Fruit fly (Drosophila melanogaster) whole organism, prepupa: ENCODE measurements around the gene CG9254.

Source experiments
- Blimp-1 ChIP-seq: fragments of 200-800 bp; sonication (Bioruptor generic); optimal IDR thresholded peaks from 3 replicates; lab custom pipeline; 2017; ENCODE audit warnings: missing biosample characterization, missing genetic modification characterization, mild to moderate bottlenecking, moderate library complexity, missing genetic modification reagents
- CG10669 ChIP-seq: fragments of 200-800 bp; sonication (Bioruptor generic); optimal IDR thresholded peaks from 3 replicates; lab custom pipeline; 2018; ENCODE audit warnings: missing biosample characterization, mild to moderate bottlenecking, missing genetic modification characterization, moderate library complexity
- CG11902 ChIP-seq: fragments of 200-800 bp; sonication (Bioruptor generic); optimal IDR thresholded peaks from 3 replicates; lab custom pipeline; 2016; ENCODE audit warnings: missing biosample characterization, missing genetic modification characterization
- CG1621 ChIP-seq: fragments of 200-800 bp; sonication (Bioruptor generic); optimal IDR thresholded peaks from 3 replicates; lab custom pipeline; 2018; ENCODE audit warnings: missing biosample characterization, mild to moderate bottlenecking, missing genetic modification characterization
- CG3032 ChIP-seq: fragments of 200-800 bp; optimal IDR thresholded peaks from 2 replicates; lab custom pipeline; 2019; ENCODE audit warnings: missing biosample characterization, mild to moderate bottlenecking, missing genetic modification characterization, moderate library complexity
- CG31627 ChIP-seq: fragments of 200-800 bp; sonication (Bioruptor generic); optimal IDR thresholded peaks from 3 replicates; lab custom pipeline; 2016; ENCODE audit warnings: missing biosample characterization, missing genetic modification characterization
- CG32006 ChIP-seq: fragments of 200-800 bp; sonication (Bioruptor generic); optimal IDR thresholded peaks from 3 replicates; lab custom pipeline; 2017; ENCODE audit warnings: missing biosample characterization, mild to moderate bottlenecking, missing genetic modification characterization
- CG34406 ChIP-seq: fragments of 200-800 bp; sonication (Bioruptor generic); optimal IDR thresholded peaks from 3 replicates; lab custom pipeline; 2016; ENCODE audit warnings: missing biosample characterization, missing genetic modification characterization
- CG3919 ChIP-seq: fragments of 200-800 bp; sonication (Bioruptor generic); optimal IDR thresholded peaks from 3 replicates; lab custom pipeline; 2016; ENCODE audit warnings: missing biosample characterization, missing genetic modification characterization
- CG4318 ChIP-seq: fragments of 200-800 bp; sonication (Bioruptor generic); optimal IDR thresholded peaks from 3 replicates; lab custom pipeline; 2017; ENCODE audit warnings: missing biosample characterization, mild to moderate bottlenecking, missing genetic modification characterization
- CG6163 ChIP-seq: fragments of 200-800 bp; sonication (Bioruptor generic); IDR thresholded peaks from 3 replicates; pipeline ENCODE4 v1.3.6; 2022; ENCODE audit warnings: missing biosample characterization, missing genetic modification characterization
- CG6792 ChIP-seq: fragments of 200-800 bp; sonication (Bioruptor generic); optimal IDR thresholded peaks from 3 replicates; lab custom pipeline; 2016; ENCODE audit warnings: missing biosample characterization, missing genetic modification characterization
- CG6808 ChIP-seq: fragments of 200-800 bp; sonication (Bioruptor generic); optimal IDR thresholded peaks from 3 replicates; lab custom pipeline; 2017; ENCODE audit warnings: missing biosample characterization, missing genetic modification characterization, mild to moderate bottlenecking, moderate library complexity, missing genetic modification reagents
- CG6854 ChIP-seq: fragments of 200-800 bp; sonication (Bioruptor generic); optimal IDR thresholded peaks from 2 replicates; lab custom pipeline; 2017; ENCODE audit warnings: missing biosample characterization, mild to moderate bottlenecking, missing genetic modification characterization
- CG7368 ChIP-seq: fragments of 200-800 bp; sonication (Bioruptor generic); optimal IDR thresholded peaks from 3 replicates; lab custom pipeline; 2016; ENCODE audit warnings: missing biosample characterization, missing genetic modification characterization
- CG8319 ChIP-seq: fragments of 200-800 bp; sonication (Bioruptor generic); optimal IDR thresholded peaks from 3 replicates; lab custom pipeline; 2016; ENCODE audit warnings: missing biosample characterization, missing genetic modification characterization
- CG8632 ChIP-seq: fragments of 200-800 bp; sonication (Bioruptor generic); optimal IDR thresholded peaks from 3 replicates; lab custom pipeline; 2016; ENCODE audit warnings: missing biosample characterization, missing genetic modification characterization
- Eip78C ChIP-seq: fragments of 200-800 bp; sonication (Bioruptor generic); peaks from one replicate; lab custom pipeline; 2016; ENCODE audit warnings: missing biosample characterization, missing genetic modification characterization
- Eip93F ChIP-seq: fragments of 200-800 bp; sonication (Bioruptor generic); optimal IDR thresholded peaks from 2 replicates; lab custom pipeline; 2016; ENCODE audit warnings: missing biosample characterization, mild to moderate bottlenecking, missing genetic modification characterization
- Ets96B ChIP-seq: fragments of 200-800 bp; optimal IDR thresholded peaks from 2 replicates; lab custom pipeline; 2019; ENCODE audit warnings: missing biosample characterization, mild to moderate bottlenecking, missing genetic modification characterization, moderate library complexity
- Hr38 ChIP-seq: sonication (Bioruptor generic); optimal IDR thresholded peaks from 2 replicates; lab custom pipeline; 2016; ENCODE audit warnings: missing biosample characterization, missing genetic modification characterization
- Hr39 ChIP-seq: fragments of 200-800 bp; sonication (Bioruptor generic); optimal IDR thresholded peaks from 2 replicates; lab custom pipeline; 2016; ENCODE audit warnings: missing biosample characterization, missing genetic modification characterization
- Lpt ChIP-seq: fragments of 200-800 bp; sonication (Bioruptor generic); optimal IDR thresholded peaks from 3 replicates; lab custom pipeline; 2016; ENCODE audit warnings: missing biosample characterization, missing genetic modification characterization
- Met ChIP-seq: fragments of 200-800 bp; sonication (Bioruptor generic); optimal IDR thresholded peaks from 3 replicates; lab custom pipeline; 2016; ENCODE audit warnings: missing biosample characterization, missing genetic modification characterization
- OdsH ChIP-seq: fragments of 200-800 bp; sonication (Bioruptor generic); optimal IDR thresholded peaks from 3 replicates; lab custom pipeline; 2016; ENCODE audit warnings: missing biosample characterization, missing genetic modification characterization
- Smox ChIP-seq: fragments of 200-800 bp; sonication (Bioruptor generic); optimal IDR thresholded peaks from 3 replicates; lab custom pipeline; 2016; ENCODE audit warnings: missing biosample characterization, missing genetic modification characterization
- Sox102F ChIP-seq: fragments of 200-800 bp; sonication (Bioruptor generic); optimal IDR thresholded peaks from 2 replicates; lab custom pipeline; 2016; ENCODE audit warnings: missing biosample characterization, mild to moderate bottlenecking, missing genetic modification characterization
- Sox14 ChIP-seq: fragments of 200-800 bp; sonication (Bioruptor generic); optimal IDR thresholded peaks from 3 replicates; lab custom pipeline; 2016; ENCODE audit warnings: missing biosample characterization, missing genetic modification characterization
- Sox15 ChIP-seq: fragments of 200-800 bp; sonication (Bioruptor generic); optimal IDR thresholded peaks from 3 replicates; lab custom pipeline; 2016; ENCODE audit warnings: missing biosample characterization, missing genetic modification characterization
- acj6 ChIP-seq: fragments of 200-800 bp; sonication (Bioruptor generic); optimal IDR thresholded peaks from 3 replicates; lab custom pipeline; 2016; ENCODE audit warnings: missing biosample characterization, missing genetic modification characterization
- dsx ChIP-seq: fragments of 200-800 bp; optimal IDR thresholded peaks from 3 replicates; lab custom pipeline; 2019; ENCODE audit warnings: missing biosample characterization, mild to moderate bottlenecking, missing genetic modification characterization, moderate library complexity; ENCODE audit not compliant: poor library complexity, severe bottlenecking
- esn ChIP-seq: fragments of 200-800 bp; sonication (Bioruptor generic); optimal IDR thresholded peaks from 2 replicates; lab custom pipeline; 2016; ENCODE audit warnings: missing biosample characterization, mild to moderate bottlenecking, missing genetic modification characterization, moderate library complexity
- fd59A ChIP-seq: fragments of 200-800 bp; sonication (Bioruptor generic); optimal IDR thresholded peaks from 2 replicates; lab custom pipeline; 2017; ENCODE audit warnings: missing biosample characterization, mild to moderate bottlenecking, missing genetic modification characterization, missing genetic modification reagents
- lz ChIP-seq: fragments of 200-800 bp; sonication (Bioruptor generic); optimal IDR thresholded peaks from 3 replicates; lab custom pipeline; 2016; ENCODE audit warnings: missing biosample characterization, missing genetic modification characterization
- salr ChIP-seq, 2 experiments: fragments of 200-800 bp; sonication (Bioruptor generic); optimal IDR thresholded peaks; 3 replicates each; lab custom pipeline; 2016 to 2018; ENCODE audit warnings: missing biosample characterization in 2 of 2, missing genetic modification characterization in 2 of 2, mild to moderate bottlenecking in 1 of 2
- ss ChIP-seq, 2 experiments: fragments of 200-800 bp; sonication (Bioruptor generic); optimal IDR thresholded peaks; 2 replicates in 1 of 2; 3 replicates in 1 of 2; lab custom pipeline; 2017 to 2018; ENCODE audit warnings: mild to moderate bottlenecking in 2 of 2, missing biosample characterization in 2 of 2, missing genetic modification characterization in 2 of 2, moderate library complexity in 1 of 2
- svp ChIP-seq: fragments of 200-800 bp; sonication (Bioruptor generic); peaks from one replicate; lab custom pipeline; 2016; ENCODE audit warnings: missing biosample characterization, missing genetic modification characterization
- topi ChIP-seq: fragments of 200-800 bp; sonication (Bioruptor generic); optimal IDR thresholded peaks from 3 replicates; lab custom pipeline; 2016; ENCODE audit warnings: missing biosample characterization, missing genetic modification characterization

The CG9254 gene

dm6 chr2L:13570982-13571426 is 26.0 kb downstream of the CG9254 start (continued):
- TF ChIP-seq Smox (GFP tag; lab: Kevin White, UChicago) (peak; percentile 95), lz (peak; percentile 94), CG8632 (GFP tag; lab: Kevin White, UChicago) (peak; percentile 91), OdsH (GFP tag; lab: Kevin White, UChicago) (peak; percentile 90), CG6808 (GFP tag; lab: Kevin White, UChicago) (peak; percentile 90), dsx (peak; percentile 60), Met (peak; percentile 96), CG10669 (peak; percentile 84), CG11902 (peak; percentile 71), CG3032 (tag; lab: Kevin White, UChicago) (peak; percentile 68), CG6163 (GFP tag; lab: Robert Waterston, UW) (peak; percentile 83), Ets96B (tag; lab: Kevin White, UChicago) (peak; percentile 76), salr (GFP tag; optimal IDR thresholded peaks at IDR 0.05; lab: Kevin White, UChicago) (peak in 1 of 2 experiments; percentile 92), Blimp-1 (GFP tag; lab: Kevin White, UChicago) (peak; percentile 81), CG3919 (GFP tag; lab: Kevin White, UChicago) (peak; percentile 95), CG31627 (peak; percentile 91), ss (GFP tag; optimal IDR thresholded peaks at IDR 0.05; lab: Kevin White, UChicago) (peak; percentile 82 to 86), Sox14 (GFP tag; lab: Kevin White, UChicago) (peak; percentile 92), CG34406 (peak; percentile 92), Sox102F (GFP tag; lab: Kevin White, UChicago) (peak; percentile 97), CG4318 (peak; percentile 80), CG1621 (tag; lab: Kevin White, UChicago) (peak; percentile 50), CG6854 (GFP tag; lab: Kevin White, UChicago) (peak; percentile 87), CG8319 (peak; percentile 88), fd59A (peak; percentile 80), acj6 (peak; percentile 93), CG32006 (GFP tag; lab: Kevin White, UChicago) (peak; percentile 93)

dm6 chr2L:13570016-13570415 is 27.0 kb downstream of the CG9254 start:
- peak; percentile 77 for TF ChIP-seq svp (GFP tag; lab: Kevin White, UChicago)
- TF ChIP-seq CG34406 = no peak
- TF ChIP-seq Eip93F (GFP tag; lab: Kevin White, UChicago) = no peak
- TF ChIP-seq Lpt = no peak
- no peak for TF ChIP-seq Sox15 (GFP tag; lab: Kevin White, UChicago)
- peak; percentile 12 for TF ChIP-seq Sox102F (GFP tag; lab: Kevin White, UChicago)
- TF ChIP-seq OdsH (GFP tag; lab: Kevin White, UChicago) = peak; percentile 2
- TF ChIP-seq Eip78C (GFP tag; lab: Kevin White, UChicago) = peak; percentile 74
- TF ChIP-seq, all 60 proteins: peak for 4

dm6 chr2L:13568938-13569337 is 28.0 kb downstream of the CG9254 start:
- no peak for TF ChIP-seq esn (GFP tag; lab: Kevin White, UChicago)
- TF ChIP-seq CG31627 = no peak
- TF ChIP-seq Hr39 (GFP tag; lab: Kevin White, UChicago) = no peak
- TF ChIP-seq CG6792 (GFP tag; lab: Kevin White, UChicago) = no peak
- no peak for TF ChIP-seq CG1621 (tag; lab: Kevin White, UChicago)
- TF ChIP-seq svp (GFP tag; lab: Kevin White, UChicago) = no peak
- no peak for TF ChIP-seq CG32006 (GFP tag; lab: Kevin White, UChicago)
- TF ChIP-seq Smox (GFP tag; lab: Kevin White, UChicago) = no peak
- TF ChIP-seq CG3919 (GFP tag; lab: Kevin White, UChicago) = no peak
- no peak for TF ChIP-seq Hr38 (GFP tag; lab: Kevin White, UChicago)
- TF ChIP-seq CG7368 (GFP tag; lab: Kevin White, UChicago) = no peak
- no peak for TF ChIP-seq topi (GFP tag; lab: Kevin White, UChicago)
- no peak for TF ChIP-seq Blimp-1 (GFP tag; lab: Kevin White, UChicago)
